Fruit fly (Drosophila melanogaster) whole organism, prepupa: Measurements from ENCODE around the gene Gr32a.

Source experiments
- Blimp-1 ChIP-seq: fragments of 200-800 bp; sonication (Bioruptor generic); optimal IDR thresholded peaks from 3 replicates; lab custom pipeline; 2017; ENCODE audit warnings: missing biosample characterization, missing genetic modification characterization, mild to moderate bottlenecking, moderate library complexity, missing genetic modification reagents
- CG11294 ChIP-seq: fragments of 200-800 bp; sonication (Bioruptor generic); IDR thresholded peaks from 2 replicates; pipeline ENCODE4 v1.3.6; 2022; ENCODE audit warnings: missing biosample characterization, missing genetic modification characterization
- CG11762 ChIP-seq: fragments of 200-800 bp; sonication (Bioruptor generic); optimal IDR thresholded peaks from 3 replicates; lab custom pipeline; 2016; ENCODE audit warnings: missing biosample characterization, missing genetic modification characterization; ENCODE audit not compliant: insufficient read depth
- CG11902 ChIP-seq: fragments of 200-800 bp; sonication (Bioruptor generic); optimal IDR thresholded peaks from 3 replicates; lab custom pipeline; 2016; ENCODE audit warnings: missing biosample characterization, missing genetic modification characterization
- CG15336 ChIP-seq: fragments of 200-800 bp; sonication (Bioruptor generic); IDR thresholded peaks from 2 replicates; pipeline ENCODE4 v1.3.6; 2022; ENCODE audit warnings: missing biosample characterization, missing genetic modification characterization
- CG3032 ChIP-seq: fragments of 200-800 bp; optimal IDR thresholded peaks from 2 replicates; lab custom pipeline; 2019; ENCODE audit warnings: missing biosample characterization, mild to moderate bottlenecking, missing genetic modification characterization, moderate library complexity
- CG31627 ChIP-seq: fragments of 200-800 bp; sonication (Bioruptor generic); optimal IDR thresholded peaks from 3 replicates; lab custom pipeline; 2016; ENCODE audit warnings: missing biosample characterization, missing genetic modification characterization
- CG3919 ChIP-seq: fragments of 200-800 bp; sonication (Bioruptor generic); optimal IDR thresholded peaks from 3 replicates; lab custom pipeline; 2016; ENCODE audit warnings: missing biosample characterization, missing genetic modification characterization
- CG4318 ChIP-seq: fragments of 200-800 bp; sonication (Bioruptor generic); optimal IDR thresholded peaks from 3 replicates; lab custom pipeline; 2017; ENCODE audit warnings: missing biosample characterization, mild to moderate bottlenecking, missing genetic modification characterization
- CG6163 ChIP-seq: fragments of 200-800 bp; sonication (Bioruptor generic); IDR thresholded peaks from 3 replicates; pipeline ENCODE4 v1.3.6; 2022; ENCODE audit warnings: missing biosample characterization, missing genetic modification characterization
- CG6276 ChIP-seq: fragments of 200-800 bp; sonication (Bioruptor generic); optimal IDR thresholded peaks from 2 replicates; lab custom pipeline; 2017; ENCODE audit warnings: missing biosample characterization, mild to moderate bottlenecking, missing genetic modification characterization
- CG6792 ChIP-seq: fragments of 200-800 bp; sonication (Bioruptor generic); optimal IDR thresholded peaks from 3 replicates; lab custom pipeline; 2016; ENCODE audit warnings: missing biosample characterization, missing genetic modification characterization
- CG6808 ChIP-seq: fragments of 200-800 bp; sonication (Bioruptor generic); optimal IDR thresholded peaks from 3 replicates; lab custom pipeline; 2017; ENCODE audit warnings: missing biosample characterization, missing genetic modification characterization, mild to moderate bottlenecking, moderate library complexity, missing genetic modification reagents
- CG7368 ChIP-seq: fragments of 200-800 bp; sonication (Bioruptor generic); optimal IDR thresholded peaks from 3 replicates; lab custom pipeline; 2016; ENCODE audit warnings: missing biosample characterization, missing genetic modification characterization
- CG8319 ChIP-seq: fragments of 200-800 bp; sonication (Bioruptor generic); optimal IDR thresholded peaks from 3 replicates; lab custom pipeline; 2016; ENCODE audit warnings: missing biosample characterization, missing genetic modification characterization
- CG8632 ChIP-seq: fragments of 200-800 bp; sonication (Bioruptor generic); optimal IDR thresholded peaks from 3 replicates; lab custom pipeline; 2016; ENCODE audit warnings: missing biosample characterization, missing genetic modification characterization
- CG9139 ChIP-seq: fragments of 200-800 bp; sonication (Bioruptor generic); optimal IDR thresholded peaks from 3 replicates; lab custom pipeline; 2017; ENCODE audit warnings: missing biosample characterization, mild to moderate bottlenecking, missing genetic modification characterization
- Eip75B ChIP-seq: fragments of 200-800 bp; sonication (Bioruptor generic); optimal IDR thresholded peaks from 3 replicates; lab custom pipeline; 2016; ENCODE audit warnings: missing biosample characterization, missing genetic modification characterization
- Eip78C ChIP-seq: fragments of 200-800 bp; sonication (Bioruptor generic); peaks from one replicate; lab custom pipeline; 2016; ENCODE audit warnings: missing biosample characterization, missing genetic modification characterization
- Ets96B ChIP-seq: fragments of 200-800 bp; optimal IDR thresholded peaks from 2 replicates; lab custom pipeline; 2019; ENCODE audit warnings: missing biosample characterization, mild to moderate bottlenecking, missing genetic modification characterization, moderate library complexity
- Hr4 ChIP-seq: fragments of 200-800 bp; sonication (Bioruptor generic); optimal IDR thresholded peaks from 3 replicates; lab custom pipeline; 2016; ENCODE audit warnings: missing biosample characterization, missing genetic modification characterization
- Lpt ChIP-seq: fragments of 200-800 bp; sonication (Bioruptor generic); optimal IDR thresholded peaks from 3 replicates; lab custom pipeline; 2016; ENCODE audit warnings: missing biosample characterization, missing genetic modification characterization
- Met ChIP-seq: fragments of 200-800 bp; sonication (Bioruptor generic); optimal IDR thresholded peaks from 3 replicates; lab custom pipeline; 2016; ENCODE audit warnings: missing biosample characterization, missing genetic modification characterization
- OdsH ChIP-seq: fragments of 200-800 bp; sonication (Bioruptor generic); optimal IDR thresholded peaks from 3 replicates; lab custom pipeline; 2016; ENCODE audit warnings: missing biosample characterization, missing genetic modification characterization
- Smox ChIP-seq: fragments of 200-800 bp; sonication (Bioruptor generic); optimal IDR thresholded peaks from 3 replicates; lab custom pipeline; 2016; ENCODE audit warnings: missing biosample characterization, missing genetic modification characterization
- Sox102F ChIP-seq: fragments of 200-800 bp; sonication (Bioruptor generic); optimal IDR thresholded peaks from 2 replicates; lab custom pipeline; 2016; ENCODE audit warnings: missing biosample characterization, mild to moderate bottlenecking, missing genetic modification characterization
- Sox14 ChIP-seq: fragments of 200-800 bp; sonication (Bioruptor generic); optimal IDR thresholded peaks from 3 replicates; lab custom pipeline; 2016; ENCODE audit warnings: missing biosample characterization, missing genetic modification characterization
- Sox15 ChIP-seq: fragments of 200-800 bp; sonication (Bioruptor generic); optimal IDR thresholded peaks from 3 replicates; lab custom pipeline; 2016; ENCODE audit warnings: missing biosample characterization, missing genetic modification characterization
- acj6 ChIP-seq: fragments of 200-800 bp; sonication (Bioruptor generic); optimal IDR thresholded peaks from 3 replicates; lab custom pipeline; 2016; ENCODE audit warnings: missing biosample characterization, missing genetic modification characterization
- dac ChIP-seq: fragments of 200-800 bp; sonication (Bioruptor generic); optimal IDR thresholded peaks from 2 replicates; lab custom pipeline; 2017; ENCODE audit warnings: missing biosample characterization, mild to moderate bottlenecking, missing genetic modification characterization
- dsx ChIP-seq: fragments of 200-800 bp; optimal IDR thresholded peaks from 3 replicates; lab custom pipeline; 2019; ENCODE audit warnings: missing biosample characterization, mild to moderate bottlenecking, missing genetic modification characterization, moderate library complexity; ENCODE audit not compliant: poor library complexity, severe bottlenecking
- eg ChIP-seq: fragments of 200-800 bp; sonication (Bioruptor generic); IDR thresholded peaks from 3 replicates; pipeline ENCODE4 v1.3.6; 2022; ENCODE audit warnings: missing biosample characterization, missing genetic modification characterization
- esn ChIP-seq: fragments of 200-800 bp; sonication (Bioruptor generic); optimal IDR thresholded peaks from 2 replicates; lab custom pipeline; 2016; ENCODE audit warnings: missing biosample characterization, mild to moderate bottlenecking, missing genetic modification characterization, moderate library complexity
- fd85E ChIP-seq: fragments of 200-800 bp; sonication (Bioruptor generic); optimal IDR thresholded peaks from 3 replicates; lab custom pipeline; 2016; ENCODE audit warnings: missing biosample characterization, missing genetic modification characterization
- fkh ChIP-seq: fragments of 200-800 bp; sonication (Bioruptor generic); optimal IDR thresholded peaks from 3 replicates; lab custom pipeline; 2017; ENCODE audit warnings: missing biosample characterization, mild to moderate bottlenecking, missing genetic modification characterization, moderate library complexity
- lz ChIP-seq: fragments of 200-800 bp; sonication (Bioruptor generic); optimal IDR thresholded peaks from 3 replicates; lab custom pipeline; 2016; ENCODE audit warnings: missing biosample characterization, missing genetic modification characterization
- net ChIP-seq: fragments of 200-800 bp; sonication (Bioruptor generic); optimal IDR thresholded peaks from 3 replicates; lab custom pipeline; 2016; ENCODE audit warnings: missing biosample characterization, missing genetic modification characterization
- pdm3 ChIP-seq: fragments of 200-800 bp; sonication (Bioruptor generic); optimal IDR thresholded peaks from 3 replicates; lab custom pipeline; 2016; ENCODE audit warnings: missing biosample characterization, missing genetic modification characterization
- salr ChIP-seq, 2 experiments: fragments of 200-800 bp; sonication (Bioruptor generic); optimal IDR thresholded peaks; 3 replicates each; lab custom pipeline; 2016 to 2018; ENCODE audit warnings: missing biosample characterization in 2 of 2, missing genetic modification characterization in 2 of 2, mild to moderate bottlenecking in 1 of 2
- ss ChIP-seq, 2 experiments: fragments of 200-800 bp; sonication (Bioruptor generic); optimal IDR thresholded peaks; 2 replicates in 1 of 2; 3 replicates in 1 of 2; lab custom pipeline; 2017 to 2018; ENCODE audit warnings: mild to moderate bottlenecking in 2 of 2, missing biosample characterization in 2 of 2, missing genetic modification characterization in 2 of 2, moderate library complexity in 1 of 2
- svp ChIP-seq: fragments of 200-800 bp; sonication (Bioruptor generic); peaks from one replicate; lab custom pipeline; 2016; ENCODE audit warnings: missing biosample characterization, missing genetic modification characterization
- topi ChIP-seq: fragments of 200-800 bp; sonication (Bioruptor generic); optimal IDR thresholded peaks from 3 replicates; lab custom pipeline; 2016; ENCODE audit warnings: missing biosample characterization, missing genetic modification characterization
- vri ChIP-seq: fragments of 200-800 bp; sonication (Bioruptor generic); optimal IDR thresholded peaks from 3 replicates; lab custom pipeline; 2016; ENCODE audit warnings: missing biosample characterization, mild to moderate bottlenecking, missing genetic modification characterization

Gene Gr32a

DNA sequence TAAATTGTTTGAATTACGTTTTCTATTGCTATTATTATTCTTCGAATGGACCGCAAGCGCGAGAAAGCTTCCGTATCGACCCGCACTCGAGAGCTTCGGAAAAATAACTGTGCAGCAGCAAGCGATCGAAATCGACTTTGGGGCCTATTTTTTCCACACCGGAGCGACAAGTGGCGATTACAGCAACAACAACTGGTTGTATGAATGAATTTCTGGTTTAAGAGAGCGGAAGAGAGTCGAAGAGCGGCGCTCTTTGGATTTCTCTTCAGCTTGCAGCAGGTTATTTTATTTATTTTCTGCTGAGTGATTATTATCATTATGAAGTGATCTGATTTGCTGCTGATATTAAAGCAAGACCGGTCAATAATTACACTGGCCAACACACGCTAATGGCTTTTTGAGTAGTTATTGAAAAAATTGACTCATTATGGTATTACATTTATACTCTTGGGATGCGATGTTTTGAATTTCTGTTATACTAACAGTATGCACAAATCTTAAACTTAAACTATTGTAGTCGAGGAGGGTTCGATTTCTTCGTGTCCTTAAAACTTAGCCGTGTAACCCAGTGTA, 46.8 kb upstream of the Gr32a start, which contains the start of gene Samuel (continued):
- TF ChIP-seq Hr4 (GFP tag; lab: Kevin White, UChicago) (peak; percentile 11), topi (GFP tag; lab: Kevin White, UChicago) (peak; percentile 55), CG31627 (peak; percentile 20), vri (GFP tag; lab: Kevin White, UChicago) (peak; percentile 74), Eip75B (peak; percentile 12), net (peak; percentile 60), CG6792 (peak; percentile 36), CG7368 (GFP tag; lab: Kevin White, UChicago) (peak; percentile 28), CG3032 (tag; lab: Kevin White, UChicago) (peak; percentile 29), fd85E (no peak), CG15336 (GFP tag; lab: Robert Waterston, UW) (peak; percentile 65), pdm3 (GFP tag; lab: Kevin White, UChicago) (peak; percentile 49), Ets96B (tag; lab: Kevin White, UChicago) (peak; percentile 48), esn (peak; percentile 28), dsx (GFP tag; lab: Kevin White, UChicago) (peak; percentile 57), lz (GFP tag; lab: Kevin White, UChicago) (peak; percentile 39), OdsH (GFP tag; lab: Kevin White, UChicago) (peak; percentile 42), svp (GFP tag; lab: Kevin White, UChicago) (peak; percentile 86), CG3919 (peak; percentile 17), CG6163 (GFP tag; lab: Robert Waterston, UW) (peak; percentile 72), eg (peak; percentile 73; the same call in 1 of the 3 replicates), dac (GFP tag; lab: Kevin White, UChicago) (no peak), Sox14 (peak; percentile 32), fkh (GFP tag; lab: Kevin White, UChicago) (peak; percentile 16), salr (GFP tag; optimal IDR thresholded peaks at IDR 0.05; lab: Kevin White, UChicago) (peak; percentile 5 to 44)

DNA sequence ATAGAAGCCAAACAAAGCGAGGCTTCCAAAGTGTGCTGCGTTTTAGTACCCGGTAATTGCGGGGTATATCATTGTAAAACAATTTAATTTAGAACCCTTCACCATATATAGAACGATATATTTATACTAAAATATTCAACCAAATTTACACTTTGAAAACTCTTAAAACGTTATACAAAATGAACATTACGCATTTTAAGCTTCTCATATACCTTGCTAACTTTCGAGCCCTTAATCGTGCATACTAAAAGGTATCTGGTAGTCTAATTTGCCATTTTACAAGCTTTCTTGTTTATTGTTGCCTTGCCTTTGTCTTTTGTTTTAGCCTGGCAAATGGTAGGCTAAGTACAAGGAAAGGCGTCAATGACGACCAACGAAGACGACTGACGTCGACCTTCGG, 45.8 kb upstream of the Gr32a start:
- TF ChIP-seq ss (GFP tag; optimal IDR thresholded peaks at IDR 0.05; lab: Kevin White, UChicago) (no peak), Met (peak; percentile 42), CG6163 (GFP tag; lab: Robert Waterston, UW) (no peak), Sox102F (GFP tag; lab: Kevin White, UChicago) (no peak), CG8632 (GFP tag; lab: Kevin White, UChicago) (no peak), topi (GFP tag; lab: Kevin White, UChicago) (peak; percentile 0), Lpt (no peak), CG11762 (GFP tag; lab: Kevin White, UChicago) (no peak), Sox14 (peak; percentile 31), Smox (peak; percentile 0), acj6 (GFP tag; lab: Kevin White, UChicago) (no peak), Eip78C (GFP tag; lab: Kevin White, UChicago) (peak; percentile 17), CG6808 (GFP tag; lab: Kevin White, UChicago) (no peak), CG6792 (no peak), esn (peak; percentile 20), CG15336 (GFP tag; lab: Robert Waterston, UW) (no peak), lz (GFP tag; lab: Kevin White, UChicago) (peak; percentile 12), CG6276 (GFP tag; lab: Kevin White, UChicago) (no peak), Blimp-1 (GFP tag; lab: Kevin White, UChicago) (no peak), dsx (GFP tag; lab: Kevin White, UChicago) (no peak), pdm3 (GFP tag; lab: Kevin White, UChicago) (no peak), CG11294 (no peak), CG31627 (no peak), fkh (GFP tag; lab: Kevin White, UChicago) (no peak), CG8319 (GFP tag; lab: Kevin White, UChicago) (no peak), Sox15 (GFP tag; lab: Kevin White, UChicago) (no peak), CG9139 (GFP tag; lab: Kevin White, UChicago) (no peak), CG11902 (GFP tag; lab: Kevin White, UChicago) (no peak), CG4318 (GFP tag; lab: Kevin White, UChicago) (no peak), Ets96B (tag; lab: Kevin White, UChicago) (no peak)
